Worm (Caenorhabditis elegans): ENCODE results near the gene mig-14.

Gene mig-14

DNA sequence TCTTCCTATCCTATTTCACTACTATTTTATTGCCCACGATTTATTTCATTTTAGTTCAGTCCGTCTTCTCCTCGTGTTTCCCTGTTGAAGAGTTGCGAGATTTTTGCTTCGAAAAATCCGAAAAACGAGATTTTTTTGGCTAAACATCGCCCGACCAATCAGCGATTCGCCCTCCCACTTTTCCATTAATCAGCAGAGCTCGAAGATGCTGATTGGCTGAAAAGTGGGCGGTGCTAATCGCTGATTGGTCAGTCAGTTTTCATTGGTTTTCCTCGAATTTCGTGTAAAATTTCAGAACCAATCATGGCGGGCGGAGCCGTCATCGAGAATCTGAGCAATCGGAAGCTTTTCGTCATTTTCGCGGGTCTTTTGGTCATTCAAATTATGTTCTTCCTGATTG is at the start of gene mig-14:
mig-14 (plus strand) TSS at position 290 of the 400 bp plus-strand sequence.
- TF ChIP-seq sea-1 (GFP tag; conservative IDR thresholded peaks at IDR 0.05) (no peak), hmg-4 (GFP tag; optimal IDR thresholded peaks at IDR 0.05) (no peak), tbx-11 (GFP tag; IDR thresholded peaks at IDR 0.05) (no peak), F13C5.2 (tag; optimal IDR thresholded peaks at IDR 0.05) (no peak), hmbx-1 (tag; optimal IDR thresholded peaks at IDR 0.05) (no peak), ets-7 (tag; optimal IDR thresholded peaks at IDR 0.05) (no peak), scrt-1 (GFP tag; IDR thresholded peaks at IDR 0.05) (no peak), B0310.2 (tag; optimal IDR thresholded peaks at IDR 0.05) (no peak), flt-1 (GFP tag; IDR thresholded peaks at IDR 0.05) (no peak), ceh-13 (GFP tag; optimal IDR thresholded peaks at IDR 0.05) (no peak), hnd-1 (tag; optimal IDR thresholded peaks at IDR 0.05) (no peak), ama-1 (optimal IDR thresholded peaks at IDR 0.05) (no peak), tra-4 (tag; optimal IDR thresholded peaks at IDR 0.05) (no peak), aly-1 (tag; optimal IDR thresholded peaks at IDR 0.05) (no peak), tbx-37 (GFP tag; conservative IDR thresholded peaks at IDR 0.05) (no peak), ceh-36 (tag; optimal IDR thresholded peaks at IDR 0.05) (no peak), pes-1 (GFP tag; IDR thresholded peaks at IDR 0.05) (no peak)

ce11 chrII:13694712-13695111 is 46.8 kb upstream of the mig-14 start, which contains the start of gene rpoa-1:
Gene rpoa-1 (minus strand): TSS chrII:13694795.
- TF ChIP-seq B0310.2 (tag; optimal IDR thresholded peaks at IDR 0.05) (no peak), tra-4 (tag; optimal IDR thresholded peaks at IDR 0.05) (no peak), ceh-13 (GFP tag; optimal IDR thresholded peaks at IDR 0.05) (no peak), hmbx-1 (tag; optimal IDR thresholded peaks at IDR 0.05) (no peak), hmg-4 (GFP tag; optimal IDR thresholded peaks at IDR 0.05) (no peak), tbx-11 (GFP tag; IDR thresholded peaks at IDR 0.05) (no peak), ama-1 (optimal IDR thresholded peaks at IDR 0.05) (no peak), F13C5.2 (tag; optimal IDR thresholded peaks at IDR 0.05) (peak; percentile 44)

DNA sequence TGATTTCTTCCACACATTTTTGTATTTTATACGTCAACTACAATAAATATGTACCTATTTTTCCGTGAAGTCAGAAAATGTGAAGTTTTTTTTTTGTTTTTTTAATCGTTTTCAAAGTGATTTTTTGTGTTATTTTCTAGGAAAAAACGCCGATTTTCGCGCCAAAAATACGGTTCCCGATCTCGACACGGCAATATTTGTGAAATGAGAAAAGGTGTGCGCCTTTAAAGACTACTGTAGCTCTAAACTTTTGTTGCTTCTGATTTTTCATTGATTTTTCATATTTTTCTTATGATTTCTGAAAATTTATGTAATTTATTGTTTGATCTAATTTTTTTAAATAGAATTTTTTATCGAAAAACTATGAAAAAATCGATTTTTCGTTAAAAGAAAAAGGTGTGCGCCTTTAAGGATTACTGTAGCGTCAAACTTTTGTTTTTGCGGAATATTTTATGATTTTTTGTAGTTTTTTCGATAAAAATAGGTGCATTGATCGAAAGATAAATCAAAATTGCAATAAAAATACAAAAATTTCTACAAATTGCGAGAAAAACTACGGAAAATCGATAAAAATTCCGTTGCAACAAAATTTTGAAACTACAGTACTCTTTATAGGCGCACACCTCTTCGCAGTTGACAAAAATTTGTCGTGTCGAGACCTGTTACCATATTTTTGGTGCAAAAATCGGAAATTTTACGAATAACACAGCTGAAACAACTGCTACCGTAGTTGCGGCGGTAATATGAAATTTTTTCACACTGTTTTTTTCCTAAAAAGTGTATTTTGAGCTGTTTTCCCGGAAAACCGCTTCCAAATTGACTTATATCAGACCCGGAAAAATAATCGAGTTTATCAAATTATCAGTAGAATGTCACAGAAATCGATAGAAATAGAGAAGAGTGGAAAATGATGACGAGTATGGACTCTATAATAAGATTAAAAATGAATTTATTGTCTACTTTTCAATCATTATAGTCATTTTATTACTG is 45.9 kb upstream of the mig-14 start, which contains the start of gene kqt-3:
kqt-3 (plus strand) TSS at position 940 of the 990 bp plus-strand sequence.
- TF ChIP-seq tbx-11 (GFP tag; IDR thresholded peaks at IDR 0.05) = no peak
- TF ChIP-seq ets-7 (tag; optimal IDR thresholded peaks at IDR 0.05) = no peak
- TF ChIP-seq B0310.2 (tag; optimal IDR thresholded peaks at IDR 0.05) = no peak
- no peak for TF ChIP-seq ama-1 (optimal IDR thresholded peaks at IDR 0.05)
- TF ChIP-seq F13C5.2 (tag; optimal IDR thresholded peaks at IDR 0.05) = no peak
- no peak for TF ChIP-seq hnd-1 (tag; optimal IDR thresholded peaks at IDR 0.05)
- no peak for TF ChIP-seq tra-4 (tag; optimal IDR thresholded peaks at IDR 0.05)
- no peak for TF ChIP-seq aly-1 (tag; optimal IDR thresholded peaks at IDR 0.05)
- no peak for TF ChIP-seq ceh-36 (tag; optimal IDR thresholded peaks at IDR 0.05)
- TF ChIP-seq hmbx-1 (tag; optimal IDR thresholded peaks at IDR 0.05) = no peak
- TF ChIP-seq flt-1 (GFP tag; IDR thresholded peaks at IDR 0.05) = no peak
- TF ChIP-seq pes-1 (GFP tag; IDR thresholded peaks at IDR 0.05) = no peak
- TF ChIP-seq ceh-13 (GFP tag; optimal IDR thresholded peaks at IDR 0.05) = no peak

DNA sequence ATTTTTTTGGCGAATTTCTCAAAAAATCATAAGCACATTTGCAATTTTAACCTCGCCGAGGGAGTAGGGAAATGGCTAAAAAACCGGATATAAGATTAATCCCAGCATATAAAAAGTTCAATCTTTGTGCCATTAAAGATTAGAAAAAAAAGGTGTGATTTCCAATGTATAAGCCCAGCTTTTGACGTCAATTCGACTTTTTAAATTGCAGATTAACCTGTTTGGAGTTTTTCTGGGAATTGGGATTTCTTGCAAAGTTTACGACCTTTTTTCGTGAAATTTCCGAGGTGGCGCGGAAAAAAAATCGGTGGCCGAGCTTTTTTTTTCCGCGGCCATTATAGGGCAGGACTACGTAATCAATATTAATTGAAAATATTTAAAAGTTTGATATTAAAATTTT is 43.8 kb upstream of the mig-14 start:
- no peak for TF ChIP-seq ets-7 (tag; optimal IDR thresholded peaks at IDR 0.05)
- no peak for TF ChIP-seq hmbx-1 (tag; optimal IDR thresholded peaks at IDR 0.05)
- TF ChIP-seq tbx-37 (GFP tag; conservative IDR thresholded peaks at IDR 0.05) = no peak
- TF ChIP-seq ceh-36 (tag; optimal IDR thresholded peaks at IDR 0.05) = no peak
- no peak for TF ChIP-seq aly-1 (tag; optimal IDR thresholded peaks at IDR 0.05)
- no peak for TF ChIP-seq ceh-13 (GFP tag; optimal IDR thresholded peaks at IDR 0.05)
- no peak for TF ChIP-seq hmg-4 (GFP tag; optimal IDR thresholded peaks at IDR 0.05)
- no peak for TF ChIP-seq hnd-1 (tag; optimal IDR thresholded peaks at IDR 0.05)
- TF ChIP-seq B0310.2 (tag; optimal IDR thresholded peaks at IDR 0.05) = no peak
- no peak for TF ChIP-seq pes-1 (GFP tag; IDR thresholded peaks at IDR 0.05)
- TF ChIP-seq F13C5.2 (tag; optimal IDR thresholded peaks at IDR 0.05) = no peak
- no peak for TF ChIP-seq tra-4 (tag; optimal IDR thresholded peaks at IDR 0.05)
- TF ChIP-seq flt-1 (GFP tag; IDR thresholded peaks at IDR 0.05) = no peak

ce11 chrII:13711493-13712055 is 30.0 kb upstream of the mig-14 start:
- no peak for TF ChIP-seq hmbx-1 (tag; optimal IDR thresholded peaks at IDR 0.05)
- no peak for TF ChIP-seq tbx-37 (GFP tag; conservative IDR thresholded peaks at IDR 0.05)
- no peak for TF ChIP-seq sea-1 (GFP tag; conservative IDR thresholded peaks at IDR 0.05)
- no peak for TF ChIP-seq hnd-1 (tag; optimal IDR thresholded peaks at IDR 0.05)
- TF ChIP-seq tra-4 (tag; optimal IDR thresholded peaks at IDR 0.05) = no peak
- TF ChIP-seq ceh-36 (tag; optimal IDR thresholded peaks at IDR 0.05) = no peak
- TF ChIP-seq hmg-4 (GFP tag; optimal IDR thresholded peaks at IDR 0.05) = no peak
- no peak for TF ChIP-seq flt-1 (GFP tag; IDR thresholded peaks at IDR 0.05)
- TF ChIP-seq F13C5.2 (tag; optimal IDR thresholded peaks at IDR 0.05) = no peak
- no peak for TF ChIP-seq pes-1 (GFP tag; IDR thresholded peaks at IDR 0.05)
- TF ChIP-seq ceh-13 (GFP tag; optimal IDR thresholded peaks at IDR 0.05) = no peak
- TF ChIP-seq aly-1 (tag; optimal IDR thresholded peaks at IDR 0.05) = no peak
- no peak for TF ChIP-seq scrt-1 (GFP tag; IDR thresholded peaks at IDR 0.05)
- TF ChIP-seq tbx-11 (GFP tag; IDR thresholded peaks at IDR 0.05) = no peak
- TF ChIP-seq ets-7 (tag; optimal IDR thresholded peaks at IDR 0.05) = no peak

DNA sequence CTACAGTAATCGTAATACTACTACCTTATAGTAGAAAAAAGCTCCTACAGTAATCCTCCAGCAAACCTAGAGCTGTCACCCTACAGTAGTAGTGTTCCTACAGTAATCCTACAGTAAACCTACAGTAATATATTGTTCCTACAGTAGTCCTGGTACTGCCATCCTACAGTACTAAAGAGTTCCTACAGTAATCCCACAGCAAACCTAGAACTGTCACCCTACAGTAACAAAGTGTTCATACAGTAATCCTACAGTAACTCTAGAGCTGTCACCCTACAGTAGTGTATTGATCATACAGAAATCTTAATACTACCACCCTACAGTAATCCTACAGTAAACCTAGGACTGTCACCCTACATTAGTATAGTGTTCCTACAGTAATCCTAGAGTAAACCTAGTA is 28.3 kb upstream of the mig-14 start:
- TF ChIP-seq scrt-1 (GFP tag; IDR thresholded peaks at IDR 0.05) = no peak
- no peak for TF ChIP-seq hnd-1 (tag; optimal IDR thresholded peaks at IDR 0.05)
- TF ChIP-seq sea-1 (GFP tag; conservative IDR thresholded peaks at IDR 0.05) = no peak
- no peak for TF ChIP-seq hmg-4 (GFP tag; optimal IDR thresholded peaks at IDR 0.05)
- TF ChIP-seq hmbx-1 (tag; optimal IDR thresholded peaks at IDR 0.05) = no peak
- no peak for TF ChIP-seq tra-4 (tag; optimal IDR thresholded peaks at IDR 0.05)
- no peak for TF ChIP-seq ama-1 (optimal IDR thresholded peaks at IDR 0.05)
- no peak for TF ChIP-seq tbx-37 (GFP tag; conservative IDR thresholded peaks at IDR 0.05)
- no peak for TF ChIP-seq B0310.2 (tag; optimal IDR thresholded peaks at IDR 0.05)
- no peak for TF ChIP-seq aly-1 (tag; optimal IDR thresholded peaks at IDR 0.05)
- no peak for TF ChIP-seq F13C5.2 (tag; optimal IDR thresholded peaks at IDR 0.05)

Data from whole organism, early embryonic.